Fruit fly (Drosophila melanogaster): ENCODE results near the gene CG32152.

CG32152 gene

dm6 chr3L:16161131-16161530 lies 17.3 kb upstream of the CG32152 start:
- TF ChIP-seq CG8478 (optimal IDR thresholded peaks at IDR 0.05): no peak
- no peak for TF ChIP-seq CTCF (optimal IDR thresholded peaks at IDR 0.05)

dm6 chr3L:16160420-16161069 lies 16.7 kb upstream of the CG32152 start:
- TF ChIP-seq CTCF (optimal IDR thresholded peaks at IDR 0.05) (no peak), CG8478 (optimal IDR thresholded peaks at IDR 0.05) (no peak)

DNA sequence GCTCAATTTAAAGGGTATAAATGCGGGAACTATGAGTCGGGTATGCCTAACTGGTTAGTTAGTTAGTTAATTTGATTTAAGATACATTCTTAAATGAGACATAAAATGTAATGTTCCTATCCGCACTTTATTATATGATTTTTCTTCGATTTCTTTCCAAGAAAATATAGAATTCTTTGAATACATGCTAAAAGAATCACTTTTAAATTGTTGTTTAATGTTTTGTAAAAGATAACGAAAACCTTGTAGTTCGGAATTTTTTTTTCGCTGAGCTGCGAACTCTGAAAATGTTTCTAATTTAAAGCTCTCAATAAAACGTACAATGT lies 16.2 kb upstream of the CG32152 start:
- TF ChIP-seq CTCF (optimal IDR thresholded peaks at IDR 0.05) (no peak), CG8478 (optimal IDR thresholded peaks at IDR 0.05) (no peak)

DNA sequence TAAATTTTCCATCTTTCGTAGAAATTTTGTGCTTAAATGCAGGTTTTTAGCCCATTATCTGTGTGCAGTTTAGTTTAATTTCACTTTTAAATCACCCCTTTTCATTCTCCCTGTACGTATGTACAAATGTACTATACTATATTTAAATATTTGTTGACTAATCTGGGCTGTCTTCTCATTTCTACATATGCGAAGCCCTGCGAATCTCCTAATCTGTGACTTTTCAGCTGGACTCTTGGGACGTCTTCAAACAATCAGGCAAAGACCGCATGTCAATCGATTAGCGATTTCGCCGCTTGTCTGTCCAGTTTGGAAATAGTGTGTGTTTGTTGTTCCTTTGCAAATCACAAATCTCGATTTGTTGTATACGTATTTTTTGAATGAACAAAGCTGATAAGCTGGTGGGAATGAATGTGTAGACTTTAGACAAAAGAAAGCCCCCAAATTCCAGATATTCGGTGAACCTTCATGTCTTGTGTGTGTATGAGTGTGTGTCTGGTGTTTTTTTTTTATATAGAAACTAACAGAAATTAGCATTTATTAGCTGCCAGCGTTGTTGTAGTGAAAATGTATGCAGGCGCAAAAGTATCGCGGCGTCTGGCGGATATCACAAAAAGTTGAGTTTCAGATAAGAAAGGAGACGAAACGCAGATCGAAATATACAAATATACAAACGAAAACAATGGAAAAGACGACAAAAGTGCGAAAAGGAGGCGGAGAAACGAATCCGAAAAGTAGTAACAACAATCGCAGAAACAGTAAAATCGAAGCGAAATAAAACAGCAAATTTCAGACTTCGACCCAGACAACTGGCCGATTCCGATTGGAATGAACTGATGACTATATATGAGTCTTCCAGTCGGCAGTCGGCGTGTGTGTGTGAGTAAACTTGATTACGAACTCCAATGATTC lies 15.6 kb upstream of the CG32152 start:
- TF ChIP-seq CG8478 (optimal IDR thresholded peaks at IDR 0.05): no peak
- no peak for TF ChIP-seq CTCF (optimal IDR thresholded peaks at IDR 0.05)

dm6 chr3L:16158322-16158721 lies 14.5 kb upstream of the CG32152 start:
- TF ChIP-seq CG8478 (optimal IDR thresholded peaks at IDR 0.05) (no peak), CTCF (optimal IDR thresholded peaks at IDR 0.05) (no peak)

dm6 chr3L:16157251-16158190 lies 13.7 kb upstream of the CG32152 start:
- TF ChIP-seq CG8478 (optimal IDR thresholded peaks at IDR 0.05) (no peak), CTCF (optimal IDR thresholded peaks at IDR 0.05) (no peak)

DNA sequence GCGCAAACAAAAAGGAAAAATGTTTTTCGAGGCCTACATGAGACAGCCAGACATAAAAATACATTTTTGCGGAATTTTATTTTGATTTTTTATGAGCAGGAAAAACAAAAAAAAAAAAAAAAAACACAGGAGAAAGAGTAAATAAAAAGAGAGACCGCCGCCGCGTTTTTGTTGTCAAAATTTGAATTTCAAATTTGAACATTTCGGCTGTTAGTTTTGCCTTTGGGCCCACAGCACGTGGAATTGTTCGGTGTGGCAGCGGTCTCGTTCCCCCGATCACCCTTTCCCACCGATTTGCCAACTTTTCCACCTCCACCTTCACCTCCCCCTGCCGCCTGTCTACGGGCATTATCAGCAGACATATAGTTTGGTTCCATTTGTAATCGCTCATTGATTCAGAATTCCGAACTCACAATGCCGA lies 13.0 kb upstream of the CG32152 start:
- TF ChIP-seq CG8478 (optimal IDR thresholded peaks at IDR 0.05) (no peak), CTCF (optimal IDR thresholded peaks at IDR 0.05) (no peak)

DNA sequence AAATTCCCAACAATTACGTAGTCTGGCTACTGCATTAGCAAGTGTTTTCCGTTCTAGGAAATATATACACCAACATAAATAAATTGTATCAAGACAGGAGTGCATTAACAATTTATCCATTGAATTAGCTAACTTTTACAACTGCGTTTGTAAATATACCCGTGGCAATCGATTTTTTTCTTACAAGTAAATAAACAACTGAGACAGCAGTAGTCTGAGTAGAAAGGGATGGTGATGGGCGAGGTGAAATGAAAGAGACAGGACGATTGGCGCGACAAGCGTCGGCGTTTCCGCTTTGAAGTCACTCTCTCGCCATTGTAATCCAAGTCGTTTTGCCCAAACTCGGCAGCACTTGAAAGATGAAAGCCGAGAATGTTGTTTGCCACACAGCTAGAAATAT lies 11.7 kb upstream of the CG32152 start:
- TF ChIP-seq CG8478 (optimal IDR thresholded peaks at IDR 0.05): no peak
- TF ChIP-seq CTCF (optimal IDR thresholded peaks at IDR 0.05): no peak

DNA sequence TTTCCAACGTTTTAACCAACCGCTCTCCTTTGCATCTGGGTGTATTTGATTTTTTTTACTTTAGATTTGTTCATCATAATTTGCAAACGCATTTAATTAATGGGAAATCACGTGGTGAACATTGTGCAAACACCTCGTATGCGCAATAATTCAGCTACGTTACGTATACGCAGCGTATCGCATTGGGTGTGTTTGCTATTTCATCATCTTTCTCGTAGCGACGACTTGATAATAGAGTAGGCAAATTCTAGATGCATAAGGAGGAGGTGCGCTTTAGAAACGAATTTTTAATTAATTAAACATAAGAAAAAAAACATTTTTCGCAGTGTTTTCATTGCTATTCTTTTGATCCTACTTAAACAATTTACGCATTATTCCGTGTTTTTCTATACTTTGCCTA lies 9.8 kb upstream of the CG32152 start:
- TF ChIP-seq CTCF (optimal IDR thresholded peaks at IDR 0.05) (no peak), CG8478 (optimal IDR thresholded peaks at IDR 0.05) (no peak)

dm6 chr3L:16153089-16153488 lies 9.3 kb upstream of the CG32152 start:
- TF ChIP-seq CTCF (optimal IDR thresholded peaks at IDR 0.05) (no peak), CG8478 (optimal IDR thresholded peaks at IDR 0.05) (no peak)

DNA sequence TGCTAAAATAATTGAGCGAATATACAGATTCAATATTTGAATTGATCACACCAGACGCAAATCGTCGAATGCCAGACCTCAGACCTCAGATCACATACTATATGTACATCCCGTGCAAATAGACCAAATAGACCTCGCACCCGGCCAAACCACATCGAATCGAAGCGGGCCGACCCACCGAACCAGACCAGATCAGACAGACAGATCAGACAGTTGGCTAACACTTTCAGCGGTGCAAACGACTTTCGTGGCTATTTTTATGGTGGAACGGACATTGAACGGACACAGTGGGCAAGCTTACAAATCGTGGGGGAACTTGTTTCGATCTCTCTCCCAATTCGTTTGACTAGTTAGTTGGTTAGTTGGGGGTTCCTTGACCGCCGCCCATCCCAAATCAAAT lies 7.9 kb upstream of the CG32152 start:
- TF ChIP-seq CG8478 (optimal IDR thresholded peaks at IDR 0.05): no peak
- no peak for TF ChIP-seq CTCF (optimal IDR thresholded peaks at IDR 0.05)

dm6 chr3L:16150850-16151515 lies 7.1 kb upstream of the CG32152 start:
- no peak for TF ChIP-seq CTCF (optimal IDR thresholded peaks at IDR 0.05)
- TF ChIP-seq CG8478 (optimal IDR thresholded peaks at IDR 0.05): no peak

DNA sequence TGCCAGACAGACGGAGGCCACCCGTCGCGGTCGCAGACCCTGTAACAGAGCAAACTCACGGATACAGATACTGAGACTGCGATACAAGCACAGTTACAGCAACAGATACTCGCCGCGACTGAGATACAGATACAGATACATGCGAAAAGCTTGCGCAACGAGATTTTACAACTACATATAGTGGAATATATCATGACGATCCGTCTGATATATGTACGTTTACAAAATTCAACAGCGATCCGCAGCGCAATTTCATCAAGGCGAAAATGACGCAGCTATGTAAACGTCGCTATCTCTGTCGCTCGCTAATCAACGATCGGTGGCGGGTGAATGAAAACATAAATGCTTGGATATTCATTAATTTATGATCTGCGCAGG lies 6.3 kb upstream of the CG32152 start:
- TF ChIP-seq CTCF (optimal IDR thresholded peaks at IDR 0.05) (no peak), CG8478 (optimal IDR thresholded peaks at IDR 0.05) (no peak)

DNA sequence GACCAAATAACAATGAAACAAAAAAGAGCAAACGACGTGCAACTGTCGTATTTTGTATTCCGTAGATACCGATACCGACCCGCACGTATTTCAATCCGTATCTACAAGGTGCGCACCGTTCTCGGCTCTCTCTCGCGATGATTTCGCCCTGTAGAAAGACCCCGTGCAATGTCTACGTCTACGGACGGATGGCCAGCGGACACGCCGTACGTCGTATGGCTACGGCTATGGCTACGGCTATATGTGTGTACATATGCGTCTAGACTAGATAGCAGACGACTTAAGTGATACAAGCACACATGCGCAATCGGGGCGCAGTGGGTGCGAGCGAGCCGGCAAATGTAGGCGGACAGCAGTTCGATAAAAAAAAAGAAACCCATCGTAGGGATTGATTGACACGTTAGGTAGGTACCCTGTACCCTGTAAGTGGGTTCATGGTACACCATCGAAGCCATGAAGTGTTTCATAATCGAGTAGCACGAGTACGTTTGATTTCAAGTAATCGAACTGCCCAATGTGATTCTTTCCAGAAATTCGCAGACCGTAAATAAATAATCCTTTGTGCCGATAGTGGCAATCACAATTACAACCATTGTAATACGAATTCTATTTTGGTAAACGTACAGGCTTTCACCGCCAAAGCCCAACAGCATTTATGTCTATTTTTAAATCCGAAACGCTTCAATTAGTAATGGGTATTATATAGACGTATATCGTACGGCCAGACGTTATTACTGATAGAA lies 5.8 kb upstream of the CG32152 start:
- no peak for TF ChIP-seq CG8478 (optimal IDR thresholded peaks at IDR 0.05)
- no peak for TF ChIP-seq CTCF (optimal IDR thresholded peaks at IDR 0.05)
